Fruit fly (Drosophila melanogaster) whole organism, prepupa: Measurements from ENCODE around the gene polybromo.

Experiments
- Blimp-1 ChIP-seq: fragments of 200-800 bp; sonication (Bioruptor generic); optimal IDR thresholded peaks from 3 replicates; lab custom pipeline; 2017; ENCODE audit warnings: missing biosample characterization, missing genetic modification characterization, mild to moderate bottlenecking, moderate library complexity, missing genetic modification reagents
- CG10631 ChIP-seq: fragments of 200-800 bp; sonication (Bioruptor generic); optimal IDR thresholded peaks from 2 replicates; lab custom pipeline; 2016; ENCODE audit warnings: missing biosample characterization, missing genetic modification characterization
- CG11762 ChIP-seq: fragments of 200-800 bp; sonication (Bioruptor generic); optimal IDR thresholded peaks from 3 replicates; lab custom pipeline; 2016; ENCODE audit warnings: missing biosample characterization, missing genetic modification characterization; ENCODE audit not compliant: insufficient read depth
- CG11902 ChIP-seq: fragments of 200-800 bp; sonication (Bioruptor generic); optimal IDR thresholded peaks from 3 replicates; lab custom pipeline; 2016; ENCODE audit warnings: missing biosample characterization, missing genetic modification characterization
- CG15336 ChIP-seq: fragments of 200-800 bp; sonication (Bioruptor generic); IDR thresholded peaks from 2 replicates; pipeline ENCODE4 v1.3.6; 2022; ENCODE audit warnings: missing biosample characterization, missing genetic modification characterization
- CG1621 ChIP-seq: fragments of 200-800 bp; sonication (Bioruptor generic); optimal IDR thresholded peaks from 3 replicates; lab custom pipeline; 2018; ENCODE audit warnings: missing biosample characterization, mild to moderate bottlenecking, missing genetic modification characterization
- CG16779 ChIP-seq: fragments of 200-800 bp; sonication (Bioruptor generic); optimal IDR thresholded peaks from 3 replicates; lab custom pipeline; 2017; ENCODE audit warnings: missing biosample characterization, mild to moderate bottlenecking, missing genetic modification characterization
- CG6276 ChIP-seq: fragments of 200-800 bp; sonication (Bioruptor generic); optimal IDR thresholded peaks from 2 replicates; lab custom pipeline; 2017; ENCODE audit warnings: missing biosample characterization, mild to moderate bottlenecking, missing genetic modification characterization
- CG6854 ChIP-seq: fragments of 200-800 bp; sonication (Bioruptor generic); optimal IDR thresholded peaks from 2 replicates; lab custom pipeline; 2017; ENCODE audit warnings: missing biosample characterization, mild to moderate bottlenecking, missing genetic modification characterization
- CG8119 ChIP-seq: fragments of 200-800 bp; sonication (Bioruptor generic); IDR thresholded peaks from 3 replicates; pipeline ENCODE4 v1.3.6; 2022; ENCODE audit warnings: missing biosample characterization, missing genetic modification characterization
- CG8319 ChIP-seq: fragments of 200-800 bp; sonication (Bioruptor generic); optimal IDR thresholded peaks from 3 replicates; lab custom pipeline; 2016; ENCODE audit warnings: missing biosample characterization, missing genetic modification characterization
- Ets21C ChIP-seq: fragments of 200-800 bp; sonication (Bioruptor generic); optimal IDR thresholded peaks from 3 replicates; lab custom pipeline; 2016; ENCODE audit warnings: missing biosample characterization, missing genetic modification characterization
- Ets96B ChIP-seq: fragments of 200-800 bp; optimal IDR thresholded peaks from 2 replicates; lab custom pipeline; 2019; ENCODE audit warnings: missing biosample characterization, mild to moderate bottlenecking, missing genetic modification characterization, moderate library complexity
- Gug ChIP-seq: fragments of 200-800 bp; sonication (Bioruptor generic); IDR thresholded peaks from 2 replicates; pipeline ENCODE4 v1.3.6; 2022; ENCODE audit warnings: missing biosample characterization, missing genetic modification characterization
- Hr39 ChIP-seq: fragments of 200-800 bp; sonication (Bioruptor generic); optimal IDR thresholded peaks from 2 replicates; lab custom pipeline; 2016; ENCODE audit warnings: missing biosample characterization, missing genetic modification characterization
- Hr4 ChIP-seq: fragments of 200-800 bp; sonication (Bioruptor generic); optimal IDR thresholded peaks from 3 replicates; lab custom pipeline; 2016; ENCODE audit warnings: missing biosample characterization, missing genetic modification characterization
- Lpt ChIP-seq: fragments of 200-800 bp; sonication (Bioruptor generic); optimal IDR thresholded peaks from 3 replicates; lab custom pipeline; 2016; ENCODE audit warnings: missing biosample characterization, missing genetic modification characterization
- Met ChIP-seq: fragments of 200-800 bp; sonication (Bioruptor generic); optimal IDR thresholded peaks from 3 replicates; lab custom pipeline; 2016; ENCODE audit warnings: missing biosample characterization, missing genetic modification characterization
- OdsH ChIP-seq: fragments of 200-800 bp; sonication (Bioruptor generic); optimal IDR thresholded peaks from 3 replicates; lab custom pipeline; 2016; ENCODE audit warnings: missing biosample characterization, missing genetic modification characterization
- Smox ChIP-seq: fragments of 200-800 bp; sonication (Bioruptor generic); optimal IDR thresholded peaks from 3 replicates; lab custom pipeline; 2016; ENCODE audit warnings: missing biosample characterization, missing genetic modification characterization
- Sox15 ChIP-seq: fragments of 200-800 bp; sonication (Bioruptor generic); optimal IDR thresholded peaks from 3 replicates; lab custom pipeline; 2016; ENCODE audit warnings: missing biosample characterization, missing genetic modification characterization
- cyc ChIP-seq: fragments of 200-800 bp; sonication (Bioruptor generic); optimal IDR thresholded peaks from 3 replicates; lab custom pipeline; 2016; ENCODE audit warnings: missing biosample characterization, missing genetic modification characterization
- dac ChIP-seq: fragments of 200-800 bp; sonication (Bioruptor generic); optimal IDR thresholded peaks from 2 replicates; lab custom pipeline; 2017; ENCODE audit warnings: missing biosample characterization, mild to moderate bottlenecking, missing genetic modification characterization
- dsx ChIP-seq: fragments of 200-800 bp; optimal IDR thresholded peaks from 3 replicates; lab custom pipeline; 2019; ENCODE audit warnings: missing biosample characterization, mild to moderate bottlenecking, missing genetic modification characterization, moderate library complexity; ENCODE audit not compliant: poor library complexity, severe bottlenecking
- eg ChIP-seq: fragments of 200-800 bp; sonication (Bioruptor generic); IDR thresholded peaks from 3 replicates; pipeline ENCODE4 v1.3.6; 2022; ENCODE audit warnings: missing biosample characterization, missing genetic modification characterization
- net ChIP-seq: fragments of 200-800 bp; sonication (Bioruptor generic); optimal IDR thresholded peaks from 3 replicates; lab custom pipeline; 2016; ENCODE audit warnings: missing biosample characterization, missing genetic modification characterization
- spab ChIP-seq: fragments of 200-800 bp; sonication (Bioruptor generic); optimal IDR thresholded peaks from 2 replicates; lab custom pipeline; 2017; ENCODE audit warnings: missing biosample characterization, mild to moderate bottlenecking, missing genetic modification characterization, missing genetic modification reagents
- ss ChIP-seq, 2 experiments: fragments of 200-800 bp; sonication (Bioruptor generic); optimal IDR thresholded peaks; 2 replicates in 1 of 2; 3 replicates in 1 of 2; lab custom pipeline; 2017 to 2018; ENCODE audit warnings: mild to moderate bottlenecking in 2 of 2, missing biosample characterization in 2 of 2, missing genetic modification characterization in 2 of 2, moderate library complexity in 1 of 2
- svp ChIP-seq: fragments of 200-800 bp; sonication (Bioruptor generic); peaks from one replicate; lab custom pipeline; 2016; ENCODE audit warnings: missing biosample characterization, missing genetic modification characterization
- topi ChIP-seq: fragments of 200-800 bp; sonication (Bioruptor generic); optimal IDR thresholded peaks from 3 replicates; lab custom pipeline; 2016; ENCODE audit warnings: missing biosample characterization, missing genetic modification characterization
- vri ChIP-seq: fragments of 200-800 bp; sonication (Bioruptor generic); optimal IDR thresholded peaks from 3 replicates; lab custom pipeline; 2016; ENCODE audit warnings: missing biosample characterization, mild to moderate bottlenecking, missing genetic modification characterization

The polybromo gene

DNA sequence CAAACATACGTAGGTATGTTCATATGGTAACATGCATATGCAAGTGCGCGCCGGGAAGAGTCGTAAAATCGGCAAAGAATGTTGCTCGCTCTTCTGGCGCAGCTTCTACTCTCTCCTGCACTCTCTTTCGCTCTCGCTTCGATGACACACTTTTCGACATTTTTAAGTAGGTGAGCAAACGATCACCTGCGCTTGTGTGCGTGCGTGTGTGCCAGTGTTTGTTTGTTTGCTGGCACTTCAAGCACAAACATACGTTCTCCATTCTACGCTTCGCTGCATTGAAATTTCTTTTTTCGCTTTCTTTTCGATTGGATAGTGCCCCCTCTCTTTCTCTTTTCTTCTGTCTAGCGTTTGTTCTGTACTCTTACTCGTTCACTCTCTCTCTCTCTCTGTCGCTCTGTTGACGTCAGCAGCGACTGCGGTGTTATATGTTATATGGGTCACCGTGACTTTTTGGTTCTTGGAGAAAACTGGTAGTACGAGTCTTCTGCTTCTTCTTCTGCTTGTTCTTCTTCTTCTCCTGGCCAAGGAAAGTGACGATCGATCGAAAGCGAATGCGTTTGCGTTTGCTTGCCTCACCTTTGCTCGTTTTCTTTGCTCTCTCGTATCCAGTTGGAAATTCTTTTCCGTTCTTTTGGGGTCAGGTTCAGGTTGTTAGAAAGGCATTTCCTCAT is 37.3 kb downstream of the polybromo start (continued):
- TF ChIP-seq Lpt, result peak; percentile 18
- no peak for TF ChIP-seq Ets21C
- TF ChIP-seq Ets96B (tag; lab: Kevin White, UChicago), result no peak
- TF ChIP-seq Gug (GFP tag; lab: Robert Waterston, UW), result no peak
- no peak for TF ChIP-seq dsx (GFP tag; lab: Kevin White, UChicago)
- TF ChIP-seq net (GFP tag; lab: Kevin White, UChicago), result no peak
- TF ChIP-seq ss (GFP tag; optimal IDR thresholded peaks at IDR 0.05; lab: Kevin White, UChicago), result no peak
- peak; percentile 55 for TF ChIP-seq Met

dm6 chr3R:24766684-24767083 is 38.4 kb downstream of the polybromo start:
- TF ChIP-seq dac (GFP tag; lab: Kevin White, UChicago), result no peak
- no peak for TF ChIP-seq CG10631 (GFP tag; lab: Kevin White, UChicago)
- TF ChIP-seq CG11762 (GFP tag; lab: Kevin White, UChicago), result no peak
- TF ChIP-seq CG8319 (GFP tag; lab: Kevin White, UChicago), result no peak
- TF ChIP-seq CG8119 (GFP tag; lab: Robert Waterston, UW), result peak; percentile 75
- TF ChIP-seq topi (GFP tag; lab: Kevin White, UChicago), result no peak
- TF ChIP-seq vri (GFP tag; lab: Kevin White, UChicago), result no peak
- no peak for TF ChIP-seq ss (GFP tag; optimal IDR thresholded peaks at IDR 0.05; lab: Kevin White, UChicago)
- TF ChIP-seq dsx (GFP tag; lab: Kevin White, UChicago), result no peak
- TF ChIP-seq Hr4 (GFP tag; lab: Kevin White, UChicago), result peak; percentile 5
- TF ChIP-seq eg (GFP tag; lab: Robert Waterston, UW), result peak; percentile 40; the same call in 2 of the 3 replicates
- no peak for TF ChIP-seq Blimp-1 (GFP tag; lab: Kevin White, UChicago)
- no peak for TF ChIP-seq cyc (GFP tag; lab: Kevin White, UChicago)
- no peak for TF ChIP-seq CG1621 (tag; lab: Kevin White, UChicago)
- TF ChIP-seq Hr39 (GFP tag; lab: Kevin White, UChicago), result no peak
- TF ChIP-seq CG6276 (GFP tag; lab: Kevin White, UChicago), result peak; percentile 56
- no peak for TF ChIP-seq Sox15
- no peak for TF ChIP-seq CG11902 (GFP tag; lab: Kevin White, UChicago)
- no peak for TF ChIP-seq OdsH
- peak; percentile 34; the same call in 1 of the 2 replicates for TF ChIP-seq CG15336
- no peak for TF ChIP-seq Smox (GFP tag; lab: Kevin White, UChicago)

dm6 chr3R:24764971-24765370 is 40.1 kb downstream of the polybromo start, which contains the start of gene AstA:
AstA (minus strand) TSS chr3R:24765071.
- TF ChIP-seq CG16779 (tag; lab: Kevin White, UChicago) (no peak), spab (GFP tag; lab: Kevin White, UChicago) (no peak), CG6854 (GFP tag; lab: Kevin White, UChicago) (no peak)
- TF ChIP-seq, all 60 proteins: peak for 0

DNA sequence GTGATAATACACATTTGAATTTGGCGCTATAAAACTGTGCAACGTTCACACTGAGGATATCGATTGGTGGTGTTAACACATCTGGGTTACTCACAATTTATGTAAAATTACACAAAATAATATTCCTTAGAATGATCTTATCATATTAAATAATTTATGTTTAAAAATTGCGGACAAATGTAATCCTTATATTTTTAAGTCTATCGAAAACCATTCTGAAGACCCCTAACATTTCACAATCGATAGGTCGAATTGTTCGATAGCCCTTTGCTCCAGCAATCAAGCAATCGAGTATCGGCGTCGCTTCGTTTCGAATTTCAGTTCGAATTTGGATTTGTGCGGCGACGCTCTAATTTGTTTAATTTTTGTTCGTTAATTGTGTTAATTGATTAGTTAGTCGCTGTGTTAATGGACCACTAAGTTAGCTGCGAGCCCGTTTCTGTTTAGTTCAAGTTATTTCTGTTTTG is 51.5 kb downstream of the polybromo start, which contains the start of gene asp:
asp (plus strand) TSS at position 289 of the 467 bp plus-strand sequence.
- TF ChIP-seq Smox (GFP tag; lab: Kevin White, UChicago) (peak; percentile 12), net (GFP tag; lab: Kevin White, UChicago) (no peak), svp (GFP tag; lab: Kevin White, UChicago) (peak; percentile 30)
